Worm (Caenorhabditis elegans) whole organism, L4/young adult: ENCODE results near the gene Y71H2B.4.
"Not testable (repeated sequence)": the region's sequence is repeated elsewhere in the genome, so short reads cannot be mapped to it uniquely, and the experiment has no call there.

ENCODE experiments used
- W03F9.2 ChIP-seq: fragments of 150-350 bp; optimal IDR thresholded peaks from 2 replicates; lab custom pipeline; 2014; ENCODE audit warnings: missing biosample characterization, missing genetic modification characterization
- dao-5 ChIP-seq: sonication (generic microtip); optimal IDR thresholded peaks from 2 replicates; lab custom pipeline; 2016; ENCODE audit warnings: missing genotype, missing genetic modification characterization, moderate library complexity, missing compliant biosample characterization
- him-1 ChIP-seq: sonication (generic microtip); optimal IDR thresholded peaks from 2 replicates; lab custom pipeline; 2016; ENCODE audit warnings: missing genotype, missing genetic modification reagents, missing genetic modification characterization, missing compliant biosample characterization

The Y71H2B.4 gene

DNA sequence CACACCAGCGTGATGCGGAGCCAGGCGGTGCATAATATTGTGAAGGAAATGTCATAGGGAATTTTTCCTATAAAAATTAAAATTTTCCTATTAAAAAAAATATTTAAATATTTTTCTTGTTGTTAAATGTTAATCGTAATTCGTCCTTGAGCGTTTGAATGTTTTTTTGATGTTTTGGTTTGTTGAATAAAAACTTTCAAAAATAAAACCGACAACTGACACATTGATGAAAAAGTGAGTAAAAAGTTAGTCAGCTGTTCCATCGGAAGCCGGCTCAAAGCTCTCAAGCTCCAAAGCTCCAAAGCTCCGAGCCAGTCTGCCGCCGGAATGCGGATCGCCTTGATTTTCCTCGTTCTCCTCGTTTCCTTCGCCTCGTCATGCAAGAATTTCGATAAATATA is at the start of gene Y71H2B.4:
Gene Y71H2B.4 (plus strand): TSS at position 301 of the 400 bp plus-strand sequence.
- TF ChIP-seq him-1: no peak
- TF ChIP-seq W03F9.2 (tag; lab: Kevin White, UChicago): no peak
- no peak for TF ChIP-seq dao-5

DNA sequence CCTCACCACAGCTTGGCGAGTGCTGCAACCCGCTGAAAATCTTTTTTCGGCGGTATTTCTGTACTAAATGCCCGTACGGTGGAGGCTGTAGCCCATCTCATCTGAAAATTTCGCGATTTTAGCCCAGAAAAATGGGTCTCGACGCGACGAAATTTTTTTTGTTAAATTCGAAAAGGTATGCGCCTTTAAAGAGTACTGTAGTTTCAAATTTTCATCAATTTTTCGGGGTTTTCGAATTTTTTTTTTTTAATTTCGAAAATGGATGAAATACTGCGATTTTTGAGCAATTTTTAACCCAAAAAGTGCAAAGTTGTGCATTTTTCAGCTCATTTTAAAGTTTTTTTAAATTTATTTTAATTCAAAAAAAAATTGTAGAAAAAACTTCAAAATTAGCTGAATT is 47.3 kb upstream of the Y71H2B.4 start, which contains the start of gene Y54F10AR.2:
Gene Y54F10AR.2 (minus strand): TSS at position 101 of the 400 bp plus-strand sequence.
- TF ChIP-seq dao-5: no peak
- TF ChIP-seq him-1: no peak
- no peak for TF ChIP-seq W03F9.2 (tag; lab: Kevin White, UChicago)

DNA sequence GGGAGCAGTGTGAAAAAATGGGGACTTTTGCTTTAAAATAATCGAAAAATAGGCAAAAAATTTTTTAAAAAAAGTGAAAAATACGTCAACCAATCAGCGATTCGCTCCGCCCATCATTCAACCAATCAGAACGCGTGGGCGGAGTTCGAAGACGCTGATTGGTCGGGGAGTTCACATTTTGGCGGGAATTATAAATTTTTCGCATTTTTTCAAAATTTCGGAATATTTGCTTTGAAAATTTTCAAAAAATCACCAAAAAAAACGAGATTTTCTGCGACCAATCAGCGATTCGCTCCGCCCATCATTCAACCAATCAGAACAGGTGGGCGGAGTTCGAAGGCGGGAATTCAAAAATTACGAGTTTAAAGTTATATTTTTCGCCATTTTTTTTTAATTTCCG is 46.3 kb upstream of the Y71H2B.4 start:
- TF ChIP-seq W03F9.2 (tag; lab: Kevin White, UChicago) (no peak), dao-5 (no peak)

DNA sequence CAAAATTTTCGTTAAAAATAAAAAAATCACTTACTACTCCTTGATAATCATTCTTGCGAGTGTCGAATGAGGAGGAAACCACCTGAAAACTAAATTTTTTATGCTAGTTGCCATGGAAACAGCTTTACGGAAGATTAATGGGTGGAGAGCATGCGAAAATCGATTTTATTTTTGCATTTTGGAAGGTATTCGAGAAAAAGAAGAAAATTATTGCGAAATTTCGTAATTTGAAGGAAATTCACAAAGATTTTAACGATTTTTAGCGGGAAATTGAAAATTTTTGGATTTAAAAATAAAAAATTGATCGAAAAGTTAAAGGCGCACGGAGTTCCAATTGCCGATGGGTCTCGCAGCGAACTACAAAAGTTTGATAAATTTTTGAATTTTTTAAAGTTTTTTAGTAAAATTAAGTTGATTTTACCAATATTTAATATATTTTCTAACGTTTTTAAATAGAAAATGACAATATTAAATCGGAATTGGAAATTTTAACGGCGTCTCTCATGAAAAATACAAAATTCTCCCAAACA is 43.1 kb upstream of the Y71H2B.4 start, which contains the start of gene Y54F10AR.1:
Gene Y54F10AR.1 (minus strand): TSS at position 51 of the 530 bp plus-strand sequence.
- TF ChIP-seq him-1 (no peak), dao-5 (no peak), W03F9.2 (tag; lab: Kevin White, UChicago) (no peak)

DNA sequence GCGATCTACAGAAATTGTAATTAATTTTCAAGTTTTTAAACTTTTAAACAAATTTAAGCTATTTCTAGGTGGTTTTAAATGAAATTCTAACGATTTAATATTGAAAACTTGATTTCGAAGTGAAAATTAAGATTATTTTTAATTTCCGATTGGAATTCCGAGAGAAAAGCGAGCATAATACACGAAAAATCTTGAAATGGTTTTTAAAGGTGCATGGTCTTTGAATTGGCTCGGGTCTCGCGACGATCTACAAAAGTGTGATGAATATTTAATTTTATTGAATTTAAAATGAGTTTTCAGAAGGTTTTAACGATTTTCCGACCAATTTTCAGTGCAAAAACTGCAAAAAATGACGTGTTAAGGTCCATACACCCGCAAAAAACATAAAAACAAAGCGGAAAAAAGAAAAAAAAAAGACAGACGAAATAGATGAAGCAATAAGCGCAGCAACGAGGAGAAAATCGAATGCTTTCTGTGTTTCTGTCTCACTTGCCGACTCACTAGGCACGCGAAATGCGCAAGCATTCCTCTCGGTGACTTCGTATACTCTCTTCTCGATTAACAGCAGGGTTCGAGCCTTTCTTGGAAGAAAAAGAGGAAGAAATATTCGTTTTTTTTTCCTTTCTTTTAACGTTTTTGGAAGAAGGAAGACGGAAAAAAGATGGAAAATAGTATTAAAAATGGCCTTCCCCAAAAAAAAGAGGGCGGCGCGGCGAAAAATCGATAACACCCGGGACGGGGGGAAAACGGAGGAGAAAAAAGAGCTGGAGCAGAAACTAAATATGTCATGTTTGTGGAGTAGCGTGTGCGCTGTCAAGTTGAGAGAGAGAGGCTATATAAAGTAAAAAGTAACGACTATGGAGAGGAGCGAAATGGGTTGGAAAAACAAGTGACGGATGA is 42.2 kb upstream of the Y71H2B.4 start:
- TF ChIP-seq him-1 (peak; percentile 49), dao-5 (no peak)

DNA sequence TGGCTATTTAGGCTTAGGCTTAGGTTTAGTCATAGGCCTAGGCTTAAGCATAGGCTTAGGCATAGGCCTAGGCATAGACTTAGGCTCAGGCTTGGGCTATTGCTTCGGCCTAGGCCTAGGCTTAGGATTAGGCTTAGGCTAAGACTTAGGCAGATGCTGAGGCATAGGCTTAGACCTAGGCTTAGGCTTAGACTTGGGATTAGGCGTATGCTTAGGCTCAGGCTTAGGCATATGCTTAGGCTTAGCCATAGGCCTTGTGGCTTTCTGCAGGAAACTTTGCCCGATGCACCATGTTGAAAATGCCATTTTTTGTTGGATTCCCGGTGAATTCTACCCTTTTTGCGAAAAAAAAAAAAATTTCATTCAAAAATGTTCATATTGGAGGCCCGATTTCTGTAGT is 40.8 kb upstream of the Y71H2B.4 start:
- TF ChIP-seq W03F9.2 (tag; lab: Kevin White, UChicago): no peak
- TF ChIP-seq him-1: no peak
- no peak for TF ChIP-seq dao-5

DNA sequence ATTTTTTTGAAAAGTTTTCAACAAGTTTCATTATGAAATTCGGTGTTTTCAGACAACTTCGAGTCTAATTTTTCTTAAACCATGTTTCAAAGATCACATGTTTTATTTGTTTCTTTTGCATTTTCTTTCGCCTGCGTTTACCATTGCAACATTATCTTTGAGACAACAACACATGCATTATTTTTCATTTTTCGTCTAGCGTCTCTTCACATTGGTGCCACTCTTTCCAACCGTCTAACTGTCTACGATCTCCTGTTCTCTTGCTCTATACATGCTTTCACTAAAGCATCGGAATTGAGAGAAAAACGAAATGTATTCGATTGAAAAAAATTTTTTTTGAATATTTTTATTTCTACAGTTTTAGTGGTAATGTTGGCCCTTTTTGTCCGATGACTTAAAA is 40.2 kb upstream of the Y71H2B.4 start:
- TF ChIP-seq W03F9.2 (tag; lab: Kevin White, UChicago) (no peak), dao-5 (no peak)

DNA sequence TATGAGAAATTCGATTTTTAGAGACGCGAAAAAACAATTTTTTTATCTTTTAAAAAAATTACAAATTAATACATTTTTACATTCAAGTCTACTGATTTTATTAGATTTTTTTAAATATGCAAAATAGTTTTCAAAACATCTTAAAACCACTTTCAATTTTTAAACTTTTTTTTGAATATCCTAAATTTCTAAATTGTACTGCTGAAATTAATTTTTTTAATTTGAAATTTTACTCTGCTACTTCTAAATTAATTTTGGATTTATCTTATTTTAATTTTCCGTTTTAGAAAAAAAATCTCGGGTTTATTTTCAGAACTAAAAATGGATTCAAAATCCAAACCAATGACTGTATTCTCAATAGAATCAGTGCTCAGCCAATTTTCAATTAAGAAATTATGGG is 39.8 kb upstream of the Y71H2B.4 start, which contains the start of gene Y71H2B.8:
Gene Y71H2B.8 (plus strand): TSS at position 301 of the 400 bp plus-strand sequence.
- TF ChIP-seq dao-5: no peak
- TF ChIP-seq him-1: no peak
- TF ChIP-seq W03F9.2 (tag; lab: Kevin White, UChicago): no peak

DNA sequence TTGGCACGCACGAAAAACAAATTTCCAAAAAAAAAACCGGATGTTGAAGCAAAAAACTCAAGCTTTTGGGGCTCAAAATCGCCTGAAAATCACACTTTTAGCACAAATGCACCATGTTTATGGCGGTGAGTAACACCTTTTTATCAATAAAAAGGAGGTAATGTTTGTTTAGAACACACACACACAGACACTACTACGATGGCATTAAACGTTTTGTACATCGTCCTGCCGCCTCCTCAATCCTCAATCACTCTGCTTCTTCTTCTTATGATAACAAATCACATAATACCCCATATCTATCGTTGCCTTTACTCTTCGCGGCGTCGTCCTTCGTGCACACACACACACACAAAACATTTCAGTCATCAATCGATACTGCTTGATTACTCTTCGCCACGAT is 32.6 kb upstream of the Y71H2B.4 start, which contains the start of gene gpa-17:
Gene gpa-17 (plus strand): TSS at position 363 of the 400 bp plus-strand sequence.
- no peak for TF ChIP-seq W03F9.2 (tag; lab: Kevin White, UChicago)
- TF ChIP-seq dao-5: no peak
- TF ChIP-seq him-1: no peak

DNA sequence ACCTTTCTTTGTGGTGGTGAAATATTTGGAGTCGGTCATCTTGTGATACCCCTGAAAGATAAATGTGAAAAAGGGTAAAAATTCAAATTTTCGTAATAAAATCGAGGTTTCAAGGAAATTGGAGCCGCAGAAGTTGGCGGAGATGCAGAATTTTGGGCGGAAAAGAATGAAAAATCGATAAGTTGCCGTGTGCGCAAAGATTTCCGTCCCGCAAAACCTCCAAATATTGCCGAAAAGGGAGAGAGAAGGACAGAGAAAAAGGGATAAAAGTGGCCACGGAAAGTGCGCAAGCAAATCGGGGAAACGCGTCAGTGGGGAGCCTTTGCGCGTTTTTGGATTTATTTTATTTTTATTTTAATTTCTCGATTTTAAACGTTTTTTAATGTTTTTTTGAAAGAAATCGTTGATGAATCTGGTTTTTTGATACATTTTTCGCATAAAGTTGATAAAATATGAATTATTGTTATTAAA is 21.7 kb upstream of the Y71H2B.4 start, which contains the start of gene apb-1:
Gene apb-1 (minus strand): TSS at position 51 of the 471 bp plus-strand sequence.
- TF ChIP-seq dao-5 (no peak), W03F9.2 (tag; lab: Kevin White, UChicago) (peak; percentile 94), him-1 (peak; percentile 87)

DNA sequence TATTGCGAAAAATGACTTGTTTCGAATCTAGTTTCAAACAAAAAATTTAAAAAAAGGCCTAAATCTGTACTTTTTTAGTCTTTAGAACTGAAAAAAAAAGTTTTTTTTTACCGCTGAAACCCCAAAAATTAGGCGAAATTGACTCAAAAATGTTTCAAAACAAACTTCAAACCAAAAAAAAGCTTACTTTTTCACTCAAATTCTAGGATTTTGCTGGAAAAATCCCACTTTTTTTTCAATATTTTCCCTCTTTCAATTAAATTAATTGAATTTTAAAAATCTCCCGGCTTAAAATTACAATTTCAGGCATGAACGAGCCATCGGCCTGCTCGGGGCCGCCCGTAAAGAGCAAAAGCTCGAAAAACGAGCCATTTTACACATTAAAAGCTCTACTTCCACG is 21.0 kb upstream of the Y71H2B.4 start, which contains the start of gene mdt-19:
Gene mdt-19 (plus strand): TSS at position 301 of the 400 bp plus-strand sequence.
- TF ChIP-seq dao-5: no peak

DNA sequence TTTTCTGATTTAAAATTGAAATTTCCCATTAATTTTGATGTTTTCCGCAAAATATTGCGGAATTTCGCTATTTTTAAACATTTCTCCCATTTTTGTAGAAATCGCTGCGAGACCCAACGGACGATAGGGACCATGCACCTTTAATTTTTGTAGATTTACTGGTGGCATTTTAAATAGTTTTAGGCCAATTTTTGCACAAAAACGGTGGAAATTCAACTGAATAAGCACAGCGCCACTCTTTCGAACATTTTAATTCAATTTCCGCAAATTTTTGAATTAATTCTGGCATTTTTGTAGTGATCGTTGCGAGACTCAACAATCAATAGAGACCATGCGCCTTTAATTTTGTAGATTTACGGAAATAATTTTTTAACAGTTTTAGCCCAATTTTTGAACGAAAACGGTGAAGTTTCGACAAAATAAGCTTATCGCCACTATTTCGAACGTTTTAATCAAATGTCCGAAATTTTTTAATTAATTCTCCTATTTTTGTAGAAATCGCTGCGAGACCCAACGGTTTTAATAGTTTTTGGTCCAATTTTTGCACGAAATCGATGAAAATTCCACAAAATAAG is 20.2 kb upstream of the Y71H2B.4 start:
- no peak for TF ChIP-seq dao-5
- TF ChIP-seq him-1: no peak
- TF ChIP-seq W03F9.2 (tag; lab: Kevin White, UChicago): no peak

DNA sequence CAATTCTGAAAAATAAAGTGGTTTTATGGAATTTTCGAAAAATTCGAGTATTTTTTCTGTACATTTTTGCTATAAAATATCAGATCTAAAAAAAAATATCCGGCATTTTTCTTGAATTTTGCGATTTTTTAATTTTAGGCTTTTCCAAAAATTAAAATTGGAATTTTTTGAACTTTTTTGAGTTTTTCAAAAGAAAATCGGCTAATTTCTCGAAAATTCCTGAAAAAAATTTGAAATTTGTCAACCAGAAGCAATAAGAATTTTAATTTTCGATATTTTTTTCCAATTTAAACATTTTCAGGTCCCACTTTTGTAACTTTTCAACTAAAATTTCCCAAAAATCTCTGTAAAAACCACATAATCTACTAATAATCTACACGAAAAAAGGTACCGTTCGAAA is 15.1 kb upstream of the Y71H2B.4 start, which contains the start of gene Y71H2B.11:
Gene Y71H2B.11 (plus strand): TSS at position 301 of the 400 bp plus-strand sequence.
- no peak for TF ChIP-seq W03F9.2 (tag; lab: Kevin White, UChicago)
- TF ChIP-seq him-1: no peak
- TF ChIP-seq dao-5: no peak

DNA sequence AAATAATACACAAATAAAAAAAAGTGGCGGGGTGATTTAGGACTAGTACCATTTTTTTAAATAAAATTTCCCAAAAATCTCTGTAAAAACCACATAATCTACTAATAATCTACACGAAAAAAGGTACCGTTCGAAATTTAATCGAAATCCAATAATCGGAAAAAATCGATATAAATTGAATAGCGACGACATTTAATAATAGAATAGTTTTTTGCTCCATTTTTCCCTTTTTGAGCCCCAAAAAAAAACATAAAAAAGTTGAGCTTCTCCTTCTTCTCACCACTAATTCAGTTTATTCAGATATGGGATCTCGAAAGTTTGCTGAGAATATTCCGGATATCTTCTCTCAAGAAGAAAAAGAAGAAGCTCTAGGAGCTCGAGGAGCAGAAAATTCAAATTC is 11.0 kb upstream of the Y71H2B.4 start, which contains the start of gene Y71H2B.5:
Gene Y71H2B.5 (plus strand): TSS at position 301 of the 400 bp plus-strand sequence.
- TF ChIP-seq him-1; dao-5; W03F9.2 (tag; lab: Kevin White, UChicago): not testable (repeated sequence)
